Worm (Caenorhabditis elegans) whole organism, L1 larva: ENCODE data around the gene nhl-2.

Experiments used
- Y116A8C.19 ChIP-seq: sonication (generic microtip); optimal IDR thresholded peaks from 2 replicates; lab custom pipeline; 2016; ENCODE audit warnings: missing compliant biosample characterization, missing genetic modification characterization, borderline replicate concordance
- aly-2 ChIP-seq: fragments of 150-350 bp; optimal IDR thresholded peaks from 2 replicates; lab custom pipeline; 2014; ENCODE audit warnings: missing biosample characterization, missing genetic modification characterization
- dpl-1 ChIP-seq, 3 experiments: fragments of 150-350 bp in 2 of 3; sonication (generic microtip) in 1 of 3; optimal IDR thresholded peaks; 2 replicates each; lab custom pipeline; 2014 to 2017; ENCODE audit warnings: missing biosample characterization in 3 of 3, missing genetic modification characterization in 3 of 3, missing genetic modification reagents in 3 of 3
- efl-1 ChIP-seq, 4 experiments: fragments of 150-350 bp; optimal IDR thresholded peaks in 3 of 4; peaks in 1 of 4; 1 replicate in 1 of 4; 2 replicates in 3 of 4; lab custom pipeline; 2014; ENCODE audit warnings: missing biosample characterization in 2 of 4, missing genetic modification characterization in 2 of 4, missing genetic modification reagents in 2 of 4
- egl-13 ChIP-seq: sonication (generic microtip); optimal IDR thresholded peaks from 2 replicates; lab custom pipeline; 2016; ENCODE audit warnings: missing genotype, missing genetic modification reagents, missing genetic modification characterization, missing compliant biosample characterization
- lin-13 ChIP-seq: fragments of 150-350 bp; optimal IDR thresholded peaks from 2 replicates; lab custom pipeline; 2014; ENCODE audit warnings: missing biosample characterization, missing genetic modification reagents, missing genetic modification characterization
- nhr-12 ChIP-seq: sonication (generic microtip); optimal IDR thresholded peaks from 2 replicates; lab custom pipeline; 2017; ENCODE audit warnings: missing biosample characterization, missing genetic modification characterization
- nhr-237 ChIP-seq: fragments of 150-350 bp; optimal IDR thresholded peaks from 2 replicates; lab custom pipeline; 2014; ENCODE audit warnings: missing biosample characterization, missing genetic modification characterization
- nhr-77 ChIP-seq: fragments of 150-350 bp; optimal IDR thresholded peaks from 2 replicates; lab custom pipeline; 2014; ENCODE audit warnings: missing biosample characterization, missing genetic modification characterization
- nhr-84 ChIP-seq: sonication (generic microtip); optimal IDR thresholded peaks from 2 replicates; lab custom pipeline; 2017; ENCODE audit warnings: missing biosample characterization, missing genetic modification characterization
- snpc-4 ChIP-seq: fragments of 150-350 bp; optimal IDR thresholded peaks from 2 replicates; lab custom pipeline; 2014; ENCODE audit warnings: missing biosample characterization, missing genetic modification characterization
- sptf-1 ChIP-seq: fragments of 150-350 bp; optimal IDR thresholded peaks from 2 replicates; lab custom pipeline; 2014; ENCODE audit warnings: missing biosample characterization, missing genetic modification characterization
- tbx-2 ChIP-seq: sonication (generic microtip); optimal IDR thresholded peaks from 2 replicates; lab custom pipeline; 2016; ENCODE audit warnings: missing genetic modification characterization, missing compliant biosample characterization

DNA sequence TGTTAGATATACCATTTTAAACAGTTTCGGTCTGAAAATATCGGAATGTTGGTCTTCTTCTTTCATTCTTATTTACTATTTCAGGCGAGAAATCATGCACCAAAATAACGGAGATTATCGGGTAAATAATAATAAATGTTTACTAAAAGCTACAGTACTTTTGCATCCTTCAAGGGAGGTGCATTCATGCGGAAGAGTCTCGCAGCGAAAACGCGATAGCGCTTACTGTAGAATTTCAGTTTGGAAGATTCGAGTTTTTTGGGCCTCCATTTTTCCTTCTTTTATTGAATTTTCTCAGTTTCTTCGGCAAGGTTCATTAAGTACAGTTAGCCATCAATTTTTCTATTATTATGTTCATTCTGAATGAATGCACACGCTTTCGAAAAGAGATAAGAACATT is 42.8 kb downstream of the nhl-2 start, which contains the start of gene C35D10.7:
- no peak for TF ChIP-seq egl-13 (tag; lab: Kevin White, UChicago)
- TF ChIP-seq nhr-237 (tag; lab: Kevin White, UChicago): no peak
- TF ChIP-seq nhr-77: no peak
- TF ChIP-seq nhr-12 (tag; lab: Kevin White, UChicago): no peak
- no peak for TF ChIP-seq snpc-4 (tag; lab: Kevin White, UChicago)
- TF ChIP-seq sptf-1 (tag; lab: Kevin White, UChicago): no peak
- TF ChIP-seq lin-13 (GFP tag; lab: Kevin White, UChicago): no peak
- no peak for TF ChIP-seq tbx-2 (tag; lab: Kevin White, UChicago)
- no peak for TF ChIP-seq dpl-1 (GFP tag; optimal IDR thresholded peaks at IDR 0.05; lab: Kevin White, UChicago)
- no peak for TF ChIP-seq nhr-84
- TF ChIP-seq Y116A8C.19 (tag; lab: Kevin White, UChicago): no peak
- TF ChIP-seq efl-1 (optimal IDR thresholded peaks at IDR 0.05; lab: Kevin White, UChicago): no peak
- TF ChIP-seq efl-1 (GFP tag; optimal IDR thresholded peaks at IDR 0.05 in 1 of 2; lab: Kevin White, UChicago): no peak
- TF ChIP-seq aly-2: no peak
